Fruit fly (Drosophila melanogaster): ENCODE results near the gene CG9444.
"Not testable (repeated sequence)": the region's sequence is repeated elsewhere in the genome, so short reads cannot be mapped to it uniquely, and the experiment has no call there.

The CG9444 gene

DNA sequence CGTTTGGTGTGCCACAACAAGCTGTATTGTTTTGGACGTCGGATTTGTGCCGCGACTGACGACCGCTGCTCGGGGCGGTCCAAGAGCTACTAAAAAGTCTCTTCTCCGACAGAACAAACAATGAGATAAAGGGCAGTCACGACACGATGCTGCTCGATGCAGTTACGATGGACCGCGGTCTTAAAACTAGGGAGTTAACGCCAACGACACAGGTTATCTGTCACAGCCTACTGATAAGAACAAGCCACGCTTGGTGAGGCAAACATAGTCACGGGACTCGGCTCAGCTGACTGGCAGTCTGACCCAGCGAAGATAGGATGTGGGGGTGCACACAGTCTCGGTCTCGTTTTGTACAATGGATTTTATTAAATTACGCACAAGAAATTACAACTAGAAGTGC, at the start of gene CG9444:
Gene CG9444 (minus strand): TSS at position 140 of the 400 bp plus-strand sequence.
- no peak for TF ChIP-seq noc (tag; optimal IDR thresholded peaks at IDR 0.05)

dm6 chr3R:9733150-9733549, 49.1 kb upstream of the CG9444 start, which contains the start of gene alphaTub85E:
TSS of gene alphaTub85E (minus strand) at chr3R:9733250.
- no peak for TF ChIP-seq noc (tag; optimal IDR thresholded peaks at IDR 0.05)

dm6 chr3R:9730784-9731183, 46.7 kb upstream of the CG9444 start, which contains the start of gene FoxP:
TSS of gene FoxP (minus strand) at chr3R:9730872.
- TF ChIP-seq noc (tag; optimal IDR thresholded peaks at IDR 0.05), result no peak

DNA sequence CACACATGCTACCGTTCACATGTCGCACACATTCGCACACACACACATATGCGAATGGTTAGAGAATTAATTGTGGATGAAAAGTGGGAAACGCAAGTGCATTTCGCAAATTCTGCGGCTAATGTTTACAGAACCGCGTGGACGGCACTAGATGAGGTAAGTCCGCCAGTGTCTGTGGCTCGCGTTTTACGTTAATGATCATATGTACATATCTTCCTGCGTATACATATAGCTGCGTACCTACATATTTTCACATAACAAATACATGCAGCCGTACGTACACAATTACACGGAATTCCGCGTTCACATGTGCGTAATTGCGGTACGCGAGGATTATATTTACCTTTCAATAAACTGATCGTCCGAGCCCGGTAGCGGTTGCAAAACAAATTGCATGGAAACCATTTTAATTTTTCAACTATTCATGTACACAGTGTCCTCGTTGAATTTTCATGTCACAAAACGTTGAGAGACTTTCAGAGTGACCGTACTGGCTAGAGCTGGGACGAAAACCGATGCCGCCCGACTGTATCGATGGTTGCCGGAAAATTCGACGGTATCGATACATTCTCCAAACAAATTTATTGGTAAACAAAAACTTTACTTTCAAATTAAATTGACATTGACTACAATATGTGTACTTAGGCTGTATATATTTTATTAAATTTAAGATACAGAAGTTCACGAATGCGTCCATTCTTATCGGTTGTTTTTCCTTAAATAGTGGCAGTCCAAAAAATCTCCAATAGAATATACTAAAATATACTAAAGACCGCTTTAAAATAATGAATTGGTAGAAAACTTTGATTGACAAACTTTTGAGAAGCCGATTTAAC, 41.3 kb upstream of the CG9444 start, which contains the start of gene hyd:
Gene hyd (minus strand): TSS at position 495 of the 836 bp plus-strand sequence.
- no peak for TF ChIP-seq noc (tag; optimal IDR thresholded peaks at IDR 0.05)

DNA sequence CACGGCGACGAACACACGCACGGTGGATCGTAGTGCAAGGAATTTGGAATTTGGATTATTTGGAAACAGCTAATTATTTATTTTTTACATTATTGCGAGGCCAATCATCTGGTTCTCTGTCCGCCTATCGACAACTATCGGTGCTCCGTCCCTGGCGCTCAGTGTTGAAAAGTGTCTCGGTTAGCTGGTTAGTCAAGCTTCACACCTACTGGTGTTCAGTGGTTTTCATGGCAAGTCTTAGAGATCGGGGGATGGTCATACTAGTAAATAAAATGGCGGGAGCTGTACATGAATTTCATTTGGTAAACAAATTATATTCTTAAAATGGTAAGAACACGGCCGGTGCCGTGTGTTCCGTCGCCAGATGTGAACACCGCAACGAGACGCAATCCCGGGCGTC, 26.8 kb upstream of the CG9444 start, which contains the start of the genes trbd and dmt:
Gene trbd (minus strand): TSS at position 152 of the 400 bp plus-strand sequence.
Gene dmt (plus strand): TSS at position 257 of the 400 bp plus-strand sequence.
- TF ChIP-seq noc (tag; optimal IDR thresholded peaks at IDR 0.05), result no peak

- TF ChIP-seq noc (tag; optimal IDR thresholded peaks at IDR 0.05), result no peak
Measured at dm6 chr3R:9710228-9710627, 26.2 kb upstream of the CG9444 start.

DNA sequence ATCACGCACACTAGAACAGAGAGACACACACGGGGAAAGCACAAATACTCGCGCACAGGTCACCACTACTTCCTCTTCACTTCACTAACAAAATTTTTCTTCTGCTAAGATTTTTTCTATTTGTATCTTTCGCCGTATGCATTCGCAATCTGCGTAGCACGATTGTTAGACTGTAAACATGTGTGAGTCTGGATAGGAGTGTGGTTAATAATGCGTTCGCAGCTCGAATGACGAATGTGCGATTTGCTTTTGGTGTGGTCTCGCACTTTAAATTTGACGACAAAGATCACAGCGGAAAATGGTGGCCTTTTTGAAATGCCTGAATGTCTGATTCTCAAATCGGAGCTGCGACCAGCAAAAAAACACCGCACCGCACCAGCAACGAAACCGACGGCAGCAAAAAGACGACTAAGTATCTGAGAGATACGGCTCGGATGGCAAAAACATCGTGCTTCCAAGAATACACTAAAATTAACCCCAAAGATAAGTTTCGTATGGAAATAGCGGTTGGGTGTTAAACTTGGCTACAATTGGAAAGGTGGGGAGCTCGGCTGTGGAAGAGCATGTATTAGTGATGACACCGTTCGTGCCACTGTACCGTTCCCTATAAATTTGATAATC, 21.1 kb upstream of the CG9444 start, which contains the start of gene Unc-115a:
Gene Unc-115a (minus strand): TSS at position 410 of the 621 bp plus-strand sequence.
- TF ChIP-seq noc (tag; optimal IDR thresholded peaks at IDR 0.05), result peak; percentile 46

dm6 chr3R:9704183-9705007, 20.3 kb upstream of the CG9444 start:
- peak; percentile 47 for TF ChIP-seq noc (tag; optimal IDR thresholded peaks at IDR 0.05)

- no peak for TF ChIP-seq noc (tag; optimal IDR thresholded peaks at IDR 0.05)
Measured at dm6 chr3R:9703273-9703672, 19.2 kb upstream of the CG9444 start.

DNA sequence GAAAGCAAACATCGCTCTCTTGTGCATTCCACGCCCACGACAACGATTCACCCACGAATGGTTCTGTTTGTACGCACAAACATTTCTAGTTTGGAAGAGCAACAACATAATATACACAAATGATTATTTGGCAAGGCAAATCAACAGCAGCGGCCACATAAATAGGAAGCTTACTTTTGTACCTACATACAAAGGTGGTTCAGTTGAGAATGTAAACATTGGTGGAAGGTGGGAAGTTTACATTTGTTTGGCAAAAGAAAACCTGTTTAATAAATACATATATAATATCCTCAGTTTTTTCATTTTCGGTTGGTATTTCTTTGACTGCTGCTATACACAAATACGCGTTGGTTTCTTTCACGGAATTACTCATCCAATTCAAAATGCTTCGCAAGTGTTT, 18.5 kb upstream of the CG9444 start:
- peak; percentile 91 for TF ChIP-seq noc (tag; optimal IDR thresholded peaks at IDR 0.05)

dm6 chr3R:9701897-9702296, 17.8 kb upstream of the CG9444 start:
- TF ChIP-seq noc (tag; optimal IDR thresholded peaks at IDR 0.05), result no peak

dm6 chr3R:9701148-9701703, 17.2 kb upstream of the CG9444 start:
- TF ChIP-seq noc (tag; optimal IDR thresholded peaks at IDR 0.05), result no peak

- TF ChIP-seq noc (tag; optimal IDR thresholded peaks at IDR 0.05), result peak; percentile 12
Measured at dm6 chr3R:9700513-9700912, 16.4 kb upstream of the CG9444 start.

DNA sequence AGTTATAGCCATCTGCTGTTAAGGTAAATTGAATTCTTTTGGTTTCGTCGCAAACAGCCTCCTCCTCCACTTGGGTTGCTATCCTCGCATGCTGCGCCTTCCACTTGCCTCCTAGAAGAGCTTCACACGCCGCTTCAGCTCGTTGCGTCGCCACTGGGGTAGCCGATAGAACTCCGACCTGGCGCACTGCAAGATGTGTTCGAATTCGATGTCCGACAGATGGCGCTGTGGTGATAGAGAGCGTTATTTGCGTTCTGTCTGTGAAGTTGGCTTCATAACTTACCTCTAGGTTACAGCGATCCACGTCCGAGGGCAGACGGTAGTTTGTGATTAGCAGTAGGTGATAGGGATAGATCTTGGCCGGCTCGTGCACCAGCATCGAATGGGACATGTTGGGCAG, 10.9 kb upstream of the CG9444 start:
- TF ChIP-seq noc (tag; optimal IDR thresholded peaks at IDR 0.05), result no peak

DNA sequence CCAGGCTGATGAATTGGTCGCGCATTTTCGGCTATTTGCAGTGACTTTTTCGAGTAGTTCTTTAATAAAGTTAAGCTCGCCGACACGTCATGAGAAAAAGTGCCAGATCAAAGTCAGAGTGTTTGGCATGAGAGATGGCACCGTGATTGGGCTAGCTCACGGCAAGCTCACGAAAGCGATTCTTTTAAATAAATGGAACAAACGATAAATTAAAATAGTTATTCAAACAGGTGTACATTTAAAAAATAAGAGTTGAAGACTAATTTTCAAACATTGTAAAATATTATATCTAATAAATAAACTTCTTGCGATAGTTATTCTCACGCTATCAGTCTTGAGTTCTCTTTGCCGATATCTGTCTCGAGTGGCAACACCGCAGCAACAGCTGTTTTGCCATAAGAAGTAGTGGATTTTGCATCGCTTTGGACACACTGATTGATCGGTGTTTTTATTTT, 8.6 kb upstream of the CG9444 start, which contains the start of the genes Unc-115b, p24-2 and CG32939:
Gene Unc-115b (minus strand): TSS at position 101 of the 455 bp plus-strand sequence.
Gene p24-2 (minus strand): TSS at position 120 of the 455 bp plus-strand sequence.
Gene CG32939 (plus strand): TSS at position 405 of the 455 bp plus-strand sequence.
- TF ChIP-seq noc (tag; optimal IDR thresholded peaks at IDR 0.05), result not testable (repeated sequence)
